Fruit fly (Drosophila melanogaster): Measurements from ENCODE around the gene CG13949.

The CG13949 gene

dm6 chr2L:855052-855547 is at the start of gene CG13949:
Gene CG13949 (plus strand): TSS chr2L:855337.
- TF ChIP-seq Myc (optimal IDR thresholded peaks at IDR 0.05): no peak
- no peak for TF ChIP-seq ttk (optimal IDR thresholded peaks at IDR 0.05)
- TF ChIP-seq Sin3A (optimal IDR thresholded peaks at IDR 0.05): no peak
- TF ChIP-seq insv (optimal IDR thresholded peaks at IDR 0.05): no peak
- TF ChIP-seq h (optimal IDR thresholded peaks at IDR 0.05): no peak

- TF ChIP-seq ttk (optimal IDR thresholded peaks at IDR 0.05) (no peak), h (optimal IDR thresholded peaks at IDR 0.05) (no peak), Sin3A (optimal IDR thresholded peaks at IDR 0.05) (no peak)
Measured at dm6 chr2L:810277-810676, 44.9 kb upstream of the CG13949 start, which contains the start of gene Nnf1b. Gene Nnf1b (plus strand): TSS chr2L:810577.

- no peak for TF ChIP-seq psq (optimal IDR thresholded peaks at IDR 0.05)
- TF ChIP-seq Myc (optimal IDR thresholded peaks at IDR 0.05): no peak
- no peak for TF ChIP-seq insv (optimal IDR thresholded peaks at IDR 0.05)
- no peak for TF ChIP-seq Sin3A (optimal IDR thresholded peaks at IDR 0.05)
- TF ChIP-seq ttk (optimal IDR thresholded peaks at IDR 0.05): no peak
- TF ChIP-seq h (optimal IDR thresholded peaks at IDR 0.05): no peak
Measured at dm6 chr2L:811405-811804, 43.7 kb upstream of the CG13949 start, which contains the start of gene Dbp21E2. Gene Dbp21E2 (plus strand): TSS chr2L:811584.

dm6 chr2L:815785-816389 is 39.2 kb upstream of the CG13949 start, which contains the start of the genes Saf6 and Pex12:
Gene Saf6 (minus strand): TSS chr2L:815950.
Gene Pex12 (plus strand): TSS chr2L:815993.
- TF ChIP-seq h (optimal IDR thresholded peaks at IDR 0.05) (no peak), Myc (optimal IDR thresholded peaks at IDR 0.05) (no peak), psq (optimal IDR thresholded peaks at IDR 0.05) (no peak), ttk (optimal IDR thresholded peaks at IDR 0.05) (no peak), Sin3A (optimal IDR thresholded peaks at IDR 0.05) (no peak), insv (optimal IDR thresholded peaks at IDR 0.05) (no peak)

dm6 chr2L:817850-818249 is 37.3 kb upstream of the CG13949 start, which contains the start of gene CG15880:
Gene CG15880 (minus strand): TSS chr2L:817950.
- TF ChIP-seq ttk (optimal IDR thresholded peaks at IDR 0.05) (no peak), insv (optimal IDR thresholded peaks at IDR 0.05) (no peak), h (optimal IDR thresholded peaks at IDR 0.05) (no peak), psq (optimal IDR thresholded peaks at IDR 0.05) (no peak)

- TF ChIP-seq h (optimal IDR thresholded peaks at IDR 0.05) (no peak), Myc (optimal IDR thresholded peaks at IDR 0.05) (no peak), psq (optimal IDR thresholded peaks at IDR 0.05) (no peak), insv (optimal IDR thresholded peaks at IDR 0.05) (no peak), ttk (optimal IDR thresholded peaks at IDR 0.05) (no peak)
Measured at dm6 chr2L:819315-820032, 35.7 kb upstream of the CG13949 start, which contains the start of the genes PGAP2 and Clp. Gene PGAP2 (minus strand): TSS chr2L:819508. Gene Clp (plus strand): TSS chr2L:819964.

- TF ChIP-seq h (optimal IDR thresholded peaks at IDR 0.05) (no peak), psq (optimal IDR thresholded peaks at IDR 0.05) (no peak), ttk (optimal IDR thresholded peaks at IDR 0.05) (no peak), Sin3A (optimal IDR thresholded peaks at IDR 0.05) (no peak), Myc (optimal IDR thresholded peaks at IDR 0.05) (no peak), insv (optimal IDR thresholded peaks at IDR 0.05) (no peak)
Measured at dm6 chr2L:821242-821985, 33.7 kb upstream of the CG13949 start, which contains the start of gene CG3662. Gene CG3662 (plus strand): TSS chr2L:821289.

- TF ChIP-seq ttk (optimal IDR thresholded peaks at IDR 0.05) (no peak), h (optimal IDR thresholded peaks at IDR 0.05) (no peak), Myc (optimal IDR thresholded peaks at IDR 0.05) (no peak), insv (optimal IDR thresholded peaks at IDR 0.05) (no peak), Sin3A (optimal IDR thresholded peaks at IDR 0.05) (no peak), psq (optimal IDR thresholded peaks at IDR 0.05) (no peak)
Measured at dm6 chr2L:821986-822711, 33.0 kb upstream of the CG13949 start.

- no peak for TF ChIP-seq insv (optimal IDR thresholded peaks at IDR 0.05)
- TF ChIP-seq h (optimal IDR thresholded peaks at IDR 0.05): peak; percentile 41
Measured at dm6 chr2L:825768-826263, 29.3 kb upstream of the CG13949 start, which contains the start of the genes CG3862 and dock. Gene CG3862 (minus strand): TSS chr2L:825861. Gene dock (plus strand): TSS chr2L:825969.

- no peak for TF ChIP-seq psq (optimal IDR thresholded peaks at IDR 0.05)
- no peak for TF ChIP-seq Sin3A (optimal IDR thresholded peaks at IDR 0.05)
- TF ChIP-seq Myc (optimal IDR thresholded peaks at IDR 0.05): no peak
- no peak for TF ChIP-seq insv (optimal IDR thresholded peaks at IDR 0.05)
Measured at dm6 chr2L:826388-826787, 28.7 kb upstream of the CG13949 start.

dm6 chr2L:827049-827448 is 28.1 kb upstream of the CG13949 start:
- TF ChIP-seq Myc (optimal IDR thresholded peaks at IDR 0.05) (no peak), Sin3A (optimal IDR thresholded peaks at IDR 0.05) (no peak), h (optimal IDR thresholded peaks at IDR 0.05) (no peak), psq (optimal IDR thresholded peaks at IDR 0.05) (no peak), ttk (optimal IDR thresholded peaks at IDR 0.05) (no peak), insv (optimal IDR thresholded peaks at IDR 0.05) (no peak)

Measured in Kc167 (cell line).